Worm (Caenorhabditis elegans) whole organism, mixed stage, embryonic: Measurements from ENCODE around the gene W07G4.1.

Experiments used
- M03D4.4 ChIP-seq: sonication (generic microtip); optimal IDR thresholded peaks from 2 replicates; lab custom pipeline; 2017; ENCODE audit warnings: mild to moderate bottlenecking, missing genetic modification characterization, missing compliant biosample characterization
- bed-3 ChIP-seq: fragments of 200-800 bp; sonication (Bioruptor generic); optimal IDR thresholded peaks from 3 replicates; lab custom pipeline; 2018; ENCODE audit warnings: mild to moderate bottlenecking, missing genetic modification characterization, moderate library complexity, missing compliant biosample characterization
- ceh-39 ChIP-seq: fragments of 150-350 bp; optimal IDR thresholded peaks from 2 replicates; lab custom pipeline; 2014; ENCODE audit warnings: missing biosample characterization, missing genetic modification characterization
- ceh-43 ChIP-seq: fragments of 200-800 bp; sonication (Bioruptor generic); optimal IDR thresholded peaks from 2 replicates; lab custom pipeline; 2018; ENCODE audit warnings: mild to moderate bottlenecking, missing genetic modification characterization, moderate library complexity, missing compliant biosample characterization
- ceh-83 ChIP-seq: fragments of 200-800 bp; sonication (Bioruptor generic); optimal IDR thresholded peaks from 2 replicates; lab custom pipeline; 2018; ENCODE audit warnings: mild to moderate bottlenecking, missing genetic modification characterization, missing compliant biosample characterization
- ces-1 ChIP-seq: fragments of 150-350 bp; optimal IDR thresholded peaks from 2 replicates; lab custom pipeline; 2014; ENCODE audit warnings: missing biosample characterization, missing genetic modification reagents, missing genetic modification characterization
- cnd-1 ChIP-seq: fragments of 200-800 bp; sonication (Bioruptor generic); optimal IDR thresholded peaks from 2 replicates; lab custom pipeline; 2018; ENCODE audit warnings: mild to moderate bottlenecking, missing genetic modification characterization, missing compliant biosample characterization
- elt-1 ChIP-seq: sonication (generic microtip); optimal IDR thresholded peaks from 2 replicates; lab custom pipeline; 2017; ENCODE audit warnings: missing genetic modification characterization, mild to moderate bottlenecking, missing compliant biosample characterization, antibody characterized with exemption, moderate library complexity, borderline replicate concordance; ENCODE audit not compliant: insufficient read depth
- elt-3 ChIP-seq: fragments of 150-350 bp; optimal IDR thresholded peaks from 2 replicates; lab custom pipeline; 2014; ENCODE audit warnings: missing biosample characterization, missing genetic modification characterization
- flh-1 ChIP-seq: fragments of 200-800 bp; sonication (Bioruptor generic); optimal IDR thresholded peaks from 2 replicates; lab custom pipeline; 2018; ENCODE audit warnings: mild to moderate bottlenecking, missing genetic modification characterization, moderate library complexity, missing compliant biosample characterization
- ham-2 ChIP-seq: fragments of 200-800 bp; sonication (Bioruptor generic); optimal IDR thresholded peaks from 2 replicates; lab custom pipeline; 2018; ENCODE audit warnings: mild to moderate bottlenecking, missing genetic modification characterization, missing compliant biosample characterization
- hlh-1 ChIP-seq: fragments of 150-350 bp; optimal IDR thresholded peaks from 2 replicates; lab custom pipeline; 2014; ENCODE audit warnings: missing biosample characterization, missing genetic modification reagents, missing genetic modification characterization
- lin-13 ChIP-seq: fragments of 150-350 bp; optimal IDR thresholded peaks from 2 replicates; lab custom pipeline; 2014; ENCODE audit warnings: missing biosample characterization, missing genetic modification characterization
- lin-32 ChIP-seq: fragments of 200-800 bp; sonication (Bioruptor generic); optimal IDR thresholded peaks from 2 replicates; lab custom pipeline; 2018; ENCODE audit warnings: mild to moderate bottlenecking, missing genetic modification characterization, missing compliant biosample characterization
- mab-5 ChIP-seq: fragments of 150-350 bp; optimal IDR thresholded peaks from 2 replicates; lab custom pipeline; 2014; ENCODE audit warnings: missing biosample characterization, missing genetic modification characterization
- mls-2 ChIP-seq: sonication (generic microtip); optimal IDR thresholded peaks from 2 replicates; lab custom pipeline; 2016; ENCODE audit warnings: mild to moderate bottlenecking, missing genetic modification characterization, moderate library complexity, missing compliant biosample characterization
- nhr-12 ChIP-seq: fragments of 150-350 bp; optimal IDR thresholded peaks from 2 replicates; lab custom pipeline; 2014; ENCODE audit warnings: missing biosample characterization, missing genetic modification characterization
- nhr-237 ChIP-seq: fragments of 150-350 bp; optimal IDR thresholded peaks from 2 replicates; lab custom pipeline; 2014; ENCODE audit warnings: missing biosample characterization, missing genetic modification characterization
- nhr-28 ChIP-seq: fragments of 150-350 bp; optimal IDR thresholded peaks from 2 replicates; lab custom pipeline; 2014; ENCODE audit warnings: missing biosample characterization, missing genetic modification characterization
- nhr-76 ChIP-seq: sonication (generic microtip); optimal IDR thresholded peaks from 2 replicates; lab custom pipeline; 2017; ENCODE audit warnings: missing biosample characterization, missing genetic modification characterization
- pha-4 ChIP-seq: fragments of 150-350 bp; optimal IDR thresholded peaks from 2 replicates; lab custom pipeline; 2018; ENCODE audit warnings: missing biosample characterization, missing genetic modification reagents, missing genetic modification characterization
- sptf-1 ChIP-seq: sonication (generic microtip); optimal IDR thresholded peaks from 2 replicates; lab custom pipeline; 2017; ENCODE audit warnings: mild to moderate bottlenecking, missing genetic modification characterization, moderate library complexity, missing compliant biosample characterization
- tbx-8 ChIP-seq: fragments of 200-800 bp; sonication (Bioruptor generic); optimal IDR thresholded peaks from 2 replicates; lab custom pipeline; 2018; ENCODE audit warnings: mild to moderate bottlenecking, missing genetic modification characterization, moderate library complexity, missing compliant biosample characterization
- unc-120 ChIP-seq: sonication (generic microtip); optimal IDR thresholded peaks from 2 replicates; lab custom pipeline; 2017; ENCODE audit warnings: missing genetic modification characterization, missing compliant biosample characterization; ENCODE audit not compliant: poor library complexity, severe bottlenecking
- unc-62 ChIP-seq: fragments of 150-350 bp; optimal IDR thresholded peaks from 2 replicates; lab custom pipeline; 2014; ENCODE audit warnings: missing biosample characterization, missing genetic modification reagents, missing genetic modification characterization
- zip-8 ChIP-seq: fragments of 150-350 bp; optimal IDR thresholded peaks from 2 replicates; lab custom pipeline; 2014; ENCODE audit warnings: missing biosample characterization, missing genetic modification characterization

W07G4.1 gene

DNA sequence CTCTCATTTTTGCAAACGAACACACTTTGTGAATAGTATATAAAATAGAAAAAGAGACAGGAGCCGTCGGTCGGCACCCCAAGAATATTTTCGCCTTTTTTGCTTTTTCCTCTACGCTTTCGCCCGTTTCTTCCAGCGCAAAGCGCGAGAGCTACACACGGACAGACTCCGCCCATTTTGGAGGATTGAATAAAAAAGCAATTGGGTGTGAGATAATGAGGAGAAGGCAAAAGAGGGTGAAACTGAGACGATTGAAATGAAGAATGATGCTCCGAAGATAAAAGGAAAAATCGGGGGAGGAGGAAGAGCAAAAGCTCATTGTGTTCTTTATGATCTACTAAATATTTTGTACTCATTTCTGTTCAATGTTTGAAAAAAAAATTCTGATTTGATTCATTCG, 37.7 kb downstream of the W07G4.1 start, which contains the start of gene C34B4.3:
Gene C34B4.3 (minus strand): TSS at position 101 of the 400 bp plus-strand sequence.
- TF ChIP-seq ceh-43 (GFP tag; lab: Kevin White, UChicago) (no peak), lin-13 (tag; lab: Kevin White, UChicago) (no peak), elt-3 (tag; lab: Kevin White, UChicago) (no peak), nhr-237 (no peak), elt-1 (tag; lab: Kevin White, UChicago) (no peak), tbx-8 (GFP tag; lab: Kevin White, UChicago) (no peak), cnd-1 (tag; lab: Kevin White, UChicago) (no peak), hlh-1 (tag; lab: Kevin White, UChicago) (no peak), ceh-83 (GFP tag; lab: Kevin White, UChicago) (no peak)

DNA sequence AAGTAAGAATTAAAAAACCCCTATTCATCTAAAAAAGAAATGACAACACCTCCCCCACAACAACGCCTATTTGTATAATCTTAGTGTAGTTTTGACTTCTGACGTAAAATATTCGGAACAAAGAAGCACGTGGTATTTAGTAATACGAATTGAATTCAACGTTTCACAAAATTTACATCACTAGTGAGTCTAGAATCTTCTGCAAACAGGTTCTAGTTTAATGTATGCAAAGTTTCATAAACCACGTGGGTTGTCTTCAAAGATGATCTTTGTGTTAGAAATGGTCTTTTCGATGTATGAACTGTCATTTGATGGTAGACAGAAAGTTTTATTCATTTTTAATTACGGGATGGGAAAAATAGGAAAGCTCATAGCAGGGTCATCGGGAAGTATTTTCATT, 39.8 kb downstream of the W07G4.1 start:
- no peak for TF ChIP-seq M03D4.4 (tag; lab: Kevin White, UChicago)
- TF ChIP-seq hlh-1 (tag; lab: Kevin White, UChicago) = no peak
- TF ChIP-seq sptf-1 (tag; lab: Kevin White, UChicago) = no peak
- no peak for TF ChIP-seq nhr-76
- TF ChIP-seq mab-5 (tag; lab: Kevin White, UChicago) = no peak
- TF ChIP-seq lin-32 (GFP tag; lab: Kevin White, UChicago) = no peak
- no peak for TF ChIP-seq bed-3 (GFP tag; lab: Kevin White, UChicago)
- no peak for TF ChIP-seq ceh-39 (tag; lab: Kevin White, UChicago)
- TF ChIP-seq mls-2 (tag; lab: Kevin White, UChicago) = no peak
- TF ChIP-seq tbx-8 (GFP tag; lab: Kevin White, UChicago) = no peak
- no peak for TF ChIP-seq unc-62
- no peak for TF ChIP-seq ceh-43 (GFP tag; lab: Kevin White, UChicago)
- TF ChIP-seq ham-2 (GFP tag; lab: Kevin White, UChicago) = no peak
- TF ChIP-seq cnd-1 (tag; lab: Kevin White, UChicago) = no peak

DNA sequence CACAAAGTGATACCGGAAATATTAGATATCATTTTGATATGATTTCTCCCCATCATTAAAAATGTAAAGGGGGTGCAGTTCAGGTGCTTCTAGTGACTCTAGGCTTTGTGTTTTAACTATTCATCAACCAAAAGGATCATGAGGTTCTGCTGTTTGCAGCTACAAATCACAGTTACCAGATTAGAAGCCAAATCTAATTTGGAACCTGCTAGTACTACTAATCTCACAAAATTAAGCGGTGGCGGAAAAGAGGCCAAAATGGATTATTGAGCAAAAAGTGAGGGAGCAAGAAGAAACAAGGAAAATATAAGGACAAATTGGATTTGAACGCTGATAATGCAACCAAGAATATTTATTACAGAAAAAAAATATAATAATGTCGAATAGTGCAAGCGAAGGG, 40.8 kb downstream of the W07G4.1 start:
- TF ChIP-seq nhr-237 (no peak), ces-1 (peak; percentile 54)

DNA sequence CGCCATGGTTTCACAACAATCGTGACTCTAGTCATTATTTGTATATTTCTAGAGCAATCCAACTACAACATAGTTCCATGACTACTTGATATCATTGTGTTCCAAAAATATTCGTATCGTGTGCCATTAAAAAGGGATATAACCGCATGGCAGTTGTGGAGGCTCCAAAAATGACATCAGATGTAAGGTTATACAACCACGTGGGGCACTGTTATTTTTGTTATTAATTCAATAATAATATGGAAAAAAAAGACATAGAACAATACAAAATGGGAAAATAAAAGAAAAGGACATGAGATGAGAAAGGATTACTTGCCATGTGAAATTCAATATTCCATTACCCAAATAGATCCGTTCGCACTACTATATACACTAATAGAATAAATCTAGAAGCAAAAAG, 42.1 kb downstream of the W07G4.1 start:
- no peak for TF ChIP-seq ceh-83 (GFP tag; lab: Kevin White, UChicago)
- TF ChIP-seq ces-1 = no peak
- TF ChIP-seq flh-1 = no peak
- no peak for TF ChIP-seq ham-2 (GFP tag; lab: Kevin White, UChicago)
- TF ChIP-seq unc-120 (tag; lab: Kevin White, UChicago) = no peak

DNA sequence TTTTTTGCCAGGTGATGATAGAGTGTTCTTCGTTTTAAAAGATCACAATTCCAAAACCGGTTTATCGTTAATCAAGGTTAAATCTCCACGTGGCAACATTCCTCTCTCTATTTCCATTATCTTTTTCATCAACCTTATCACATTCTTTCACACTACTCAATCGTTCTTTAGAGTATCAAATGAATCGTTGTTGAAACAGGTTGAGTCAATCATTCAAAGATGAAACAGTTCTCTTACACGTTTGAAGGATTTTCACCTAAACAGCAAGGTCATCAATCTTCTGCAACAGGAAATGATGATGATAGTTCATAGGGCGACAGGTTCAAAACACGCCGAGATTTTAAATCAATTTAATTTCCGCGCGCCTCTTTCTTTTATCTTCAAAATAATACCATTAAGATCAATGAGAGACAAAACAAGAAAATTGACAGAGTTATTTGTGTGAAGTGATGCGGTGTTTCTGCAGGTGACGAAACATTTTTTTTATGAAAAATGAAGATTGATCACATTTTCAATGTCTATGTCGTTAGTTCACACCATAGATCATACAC, 47.9 kb downstream of the W07G4.1 start:
- TF ChIP-seq nhr-28 (tag; lab: Kevin White, UChicago) (no peak), unc-62 (peak; percentile 8), zip-8 (tag; lab: Kevin White, UChicago) (no peak)

DNA sequence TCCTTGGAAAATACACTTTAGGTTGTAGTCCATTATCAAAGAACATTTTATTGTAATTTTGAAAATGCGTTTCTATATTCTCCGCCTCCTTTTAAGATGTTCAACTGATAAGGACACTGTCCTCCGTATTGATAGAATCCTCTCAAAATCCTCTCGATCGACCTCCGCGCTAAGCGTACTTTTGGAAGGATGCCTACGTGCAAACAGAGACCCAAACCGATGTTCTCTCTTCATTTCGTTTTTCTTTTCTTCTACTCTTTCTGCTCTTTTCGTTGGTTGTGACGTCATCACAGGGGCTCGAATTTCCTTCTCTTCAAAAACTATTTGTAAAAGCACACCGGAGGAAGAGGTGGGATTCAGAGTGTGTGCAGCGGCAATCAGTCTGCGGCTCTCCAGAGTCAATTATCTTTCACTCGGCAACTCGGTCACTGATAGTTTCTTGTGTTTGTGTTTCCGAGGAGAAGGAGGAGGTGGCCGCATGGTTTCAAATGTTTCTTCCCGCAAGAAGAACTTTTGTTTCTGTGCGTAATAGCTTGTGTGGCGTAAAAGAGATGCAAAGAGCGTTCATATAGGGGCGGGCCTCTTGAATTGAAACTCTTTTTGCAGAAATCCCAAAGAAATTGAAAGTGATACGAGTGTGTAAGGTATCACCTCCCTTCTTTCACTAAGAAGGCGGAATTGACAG, 49.3 kb downstream of the W07G4.1 start, which contains the start of gene C34B4.2:
Gene C34B4.2 (plus strand): TSS at position 614 of the 685 bp plus-strand sequence.
- TF ChIP-seq ces-1 (peak; percentile 12), unc-120 (tag; lab: Kevin White, UChicago) (peak; percentile 14), nhr-12 (tag; lab: Kevin White, UChicago) (no peak), hlh-1 (tag; lab: Kevin White, UChicago) (peak; percentile 49), ceh-43 (GFP tag; lab: Kevin White, UChicago) (no peak), pha-4 (peak; percentile 38), zip-8 (tag; lab: Kevin White, UChicago) (peak; percentile 43), nhr-237 (peak; percentile 44)
- TF ChIP-seq, all 35 proteins: peak for 6
